Worm (Caenorhabditis elegans) whole organism, dauer: ENCODE data around the gene C29G2.3.
"Not testable (repeated sequence)": the region's sequence is repeated elsewhere in the genome, so short reads cannot be mapped to it uniquely, and the experiment has no call there.

Experiments used
- unc-62 ChIP-seq: sonication (generic microtip); optimal IDR thresholded peaks from 2 replicates; lab custom pipeline; 2017; ENCODE audit warnings: missing biosample characterization, missing genetic modification reagents, missing genetic modification characterization

Gene C29G2.3

ce11 chrV:2614986-2615687 lies 34.4 kb downstream of the C29G2.3 start, which contains the start of gene F53E10.1:
TSS of gene F53E10.1 (plus strand) at chrV:2615310.
- TF ChIP-seq unc-62 (GFP tag; lab: Kevin White, UChicago), result no peak

- TF ChIP-seq unc-62 (GFP tag; lab: Kevin White, UChicago), result no peak
These were observed 36.8 kb downstream of the C29G2.3 start for ce11 chrV:2617499-2617898.

- no peak for TF ChIP-seq unc-62 (GFP tag; lab: Kevin White, UChicago)
These were observed 41.2 kb downstream of the C29G2.3 start, which contains the start of gene srh-271 for ce11 chrV:2621879-2622278. TSS of gene srh-271 (minus strand) at chrV:2621979.

- no peak for TF ChIP-seq unc-62 (GFP tag; lab: Kevin White, UChicago)
These were observed 43.1 kb downstream of the C29G2.3 start for ce11 chrV:2623765-2624164.

ce11 chrV:2625360-2625759 lies 44.7 kb downstream of the C29G2.3 start, which contains the start of gene sknr-1:
TSS of gene sknr-1 (minus strand) at chrV:2625460.
- not testable (repeated sequence) for TF ChIP-seq unc-62 (GFP tag; lab: Kevin White, UChicago)
